Worm (Caenorhabditis elegans) whole organism, early embryonic: ENCODE results near the gene EEED8.13.

Experiments used
- B0310.2 ChIP-seq: sonication (generic microtip); optimal IDR thresholded peaks from 2 replicates; lab custom pipeline; 2016; ENCODE audit warnings: mild to moderate bottlenecking, missing genetic modification characterization, missing compliant biosample characterization
- F13C5.2 ChIP-seq: sonication (generic microtip); optimal IDR thresholded peaks from 2 replicates; lab custom pipeline; 2017; ENCODE audit warnings: mild to moderate bottlenecking, missing genetic modification characterization, inconsistent platforms, missing compliant biosample characterization
- aly-1 ChIP-seq: sonication (generic microtip); optimal IDR thresholded peaks from 2 replicates; lab custom pipeline; 2016; ENCODE audit warnings: missing genetic modification characterization, missing compliant biosample characterization
- ama-1 ChIP-seq: fragments of 150-350 bp; optimal IDR thresholded peaks from 2 replicates; lab custom pipeline; 2014
- ceh-13 ChIP-seq: fragments of 200-800 bp; sonication (Bioruptor generic); optimal IDR thresholded peaks from 2 replicates; lab custom pipeline; 2018; ENCODE audit warnings: mild to moderate bottlenecking, missing genetic modification characterization, missing compliant biosample characterization
- ceh-36 ChIP-seq: sonication (generic microtip); optimal IDR thresholded peaks from 2 replicates; lab custom pipeline; 2016; ENCODE audit warnings: missing genetic modification characterization, inconsistent platforms, missing compliant biosample characterization
- ets-7 ChIP-seq: sonication (generic microtip); optimal IDR thresholded peaks from 2 replicates; lab custom pipeline; 2016; ENCODE audit warnings: missing genotype, missing genetic modification characterization, missing compliant biosample characterization
- flt-1 ChIP-seq: fragments of 200-800 bp; sonication (Bioruptor generic); IDR thresholded peaks from 2 replicates; pipeline ENCODE4 v1.3.6; 2022; ENCODE audit warnings: missing genetic modification characterization, missing compliant biosample characterization
- hmbx-1 ChIP-seq: sonication (generic microtip); optimal IDR thresholded peaks from 2 replicates; lab custom pipeline; 2016; ENCODE audit warnings: mild to moderate bottlenecking, missing genetic modification characterization, missing compliant biosample characterization
- hmg-4 ChIP-seq: fragments of 200-800 bp; sonication (Bioruptor generic); optimal IDR thresholded peaks from 2 replicates; lab custom pipeline; 2018; ENCODE audit warnings: mild to moderate bottlenecking, missing genetic modification characterization, missing compliant biosample characterization
- hnd-1 ChIP-seq: sonication (generic microtip); optimal IDR thresholded peaks from 2 replicates; lab custom pipeline; 2016; ENCODE audit warnings: missing genetic modification characterization, missing compliant biosample characterization
- pes-1 ChIP-seq: fragments of 200-800 bp; sonication (Bioruptor generic); IDR thresholded peaks from 2 replicates; pipeline ENCODE4 v1.3.6; 2022; ENCODE audit warnings: missing genetic modification reagents, missing genetic modification characterization, missing compliant biosample characterization
- scrt-1 ChIP-seq: fragments of 200-800 bp; sonication (Bioruptor generic); IDR thresholded peaks from 2 replicates; pipeline ENCODE4 v1.3.6; 2022; ENCODE audit warnings: missing genetic modification characterization, missing compliant biosample characterization
- sea-1 ChIP-seq: fragments of 200-800 bp; sonication (Bioruptor generic); conservative IDR thresholded peaks from 2 replicates; pipeline ENCODE4 v1.3.6; 2022; ENCODE audit warnings: missing genetic modification characterization, missing compliant biosample characterization
- tbx-11 ChIP-seq: fragments of 200-800 bp; sonication (Bioruptor generic); IDR thresholded peaks from 2 replicates; pipeline ENCODE4 v1.3.6; 2022; ENCODE audit warnings: missing genetic modification characterization, missing compliant biosample characterization
- tbx-37 ChIP-seq: fragments of 200-800 bp; sonication (Bioruptor generic); conservative IDR thresholded peaks from 2 replicates; pipeline ENCODE4 v1.3.6; 2022; ENCODE audit warnings: missing genetic modification reagents, missing genetic modification characterization, missing compliant biosample characterization
- tra-4 ChIP-seq: sonication (generic microtip); optimal IDR thresholded peaks from 2 replicates; lab custom pipeline; 2017; ENCODE audit warnings: missing genetic modification characterization, missing compliant biosample characterization

EEED8.13 gene

DNA sequence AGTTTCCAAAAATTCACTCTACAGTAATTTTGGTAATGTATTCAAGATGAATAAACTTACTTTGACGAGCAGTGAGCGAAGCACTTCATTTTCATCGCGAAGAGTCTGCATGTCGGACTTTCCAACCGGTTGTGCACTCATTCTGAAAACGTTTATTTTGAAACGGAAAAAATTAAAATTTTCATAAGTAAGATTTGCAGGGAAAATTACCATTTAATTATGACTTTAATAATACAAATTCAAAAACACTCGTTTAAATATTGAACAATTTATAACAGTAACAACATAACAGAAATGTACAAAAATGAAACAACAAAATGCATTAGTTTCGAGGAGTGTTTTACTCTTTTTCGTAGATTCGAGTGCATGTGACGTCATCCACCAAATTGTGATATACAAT is at the start of gene EEED8.13, which contains the start of gene EEED8.18:
EEED8.13 (minus strand) TSS at position 101 of the 400 bp plus-strand sequence.
EEED8.18 (minus strand) TSS at position 144 of the 400 bp plus-strand sequence.
- TF ChIP-seq tbx-37 (GFP tag; lab: Robert Waterston, UW): no peak
- no peak for TF ChIP-seq F13C5.2 (tag; lab: Kevin White, UChicago)
- no peak for TF ChIP-seq pes-1 (GFP tag; lab: Robert Waterston, UW)
- TF ChIP-seq ceh-36 (tag; lab: Kevin White, UChicago): no peak
- TF ChIP-seq ets-7 (tag; lab: Kevin White, UChicago): no peak
- no peak for TF ChIP-seq sea-1
- TF ChIP-seq aly-1 (tag; lab: Kevin White, UChicago): no peak
- TF ChIP-seq scrt-1 (GFP tag; lab: Robert Waterston, UW): no peak
- no peak for TF ChIP-seq hmg-4 (GFP tag; lab: Kevin White, UChicago)
- no peak for TF ChIP-seq ceh-13 (GFP tag; lab: Kevin White, UChicago)
- TF ChIP-seq ama-1 (lab: Kevin White, UChicago): no peak

DNA sequence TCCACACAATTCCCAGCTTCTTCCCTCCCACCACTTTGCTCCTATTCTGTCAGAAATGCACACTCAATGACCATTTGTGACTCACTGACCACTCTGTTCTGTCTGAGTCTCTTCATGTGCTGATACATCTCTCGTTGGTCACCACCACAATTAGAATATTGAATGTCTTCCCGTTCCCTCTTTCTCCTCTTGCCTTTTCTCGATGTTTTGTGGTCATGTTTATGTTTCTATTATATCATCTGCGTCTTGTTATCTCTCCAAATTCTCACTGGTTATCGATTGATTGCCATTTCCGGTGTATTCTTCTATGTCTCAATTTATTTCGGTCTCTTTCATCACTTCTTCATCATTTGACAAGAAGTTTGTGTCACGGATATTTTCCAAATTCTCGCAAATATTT is 48.5 kb upstream of the EEED8.13 start:
- no peak for TF ChIP-seq tbx-11 (GFP tag; lab: Robert Waterston, UW)
- TF ChIP-seq B0310.2 (tag; lab: Kevin White, UChicago): no peak
- TF ChIP-seq ama-1 (lab: Kevin White, UChicago): no peak
- TF ChIP-seq ceh-36 (tag; lab: Kevin White, UChicago): no peak
- TF ChIP-seq aly-1 (tag; lab: Kevin White, UChicago): no peak
- no peak for TF ChIP-seq hnd-1 (tag; lab: Kevin White, UChicago)

DNA sequence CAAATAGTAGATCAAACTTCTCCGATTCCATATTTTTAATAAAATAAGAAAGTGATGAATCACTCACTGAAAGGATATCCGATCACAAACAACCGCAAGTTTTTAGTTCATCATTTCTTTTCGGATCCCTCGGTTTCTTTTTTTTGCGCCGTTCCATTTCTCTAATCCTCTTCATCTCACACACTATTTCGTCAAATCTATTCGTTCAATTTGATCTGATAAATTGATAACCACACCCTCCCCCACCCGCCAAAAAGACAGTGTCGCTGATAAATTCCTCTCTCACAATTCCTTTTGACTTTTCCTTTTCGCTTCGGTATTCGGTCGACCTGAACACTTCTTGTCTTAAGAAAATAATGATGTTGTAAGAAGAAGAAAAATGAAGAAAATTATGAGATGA is 47.2 kb upstream of the EEED8.13 start:
- TF ChIP-seq ceh-36 (tag; lab: Kevin White, UChicago): no peak
- TF ChIP-seq hnd-1 (tag; lab: Kevin White, UChicago): no peak
- no peak for TF ChIP-seq F13C5.2 (tag; lab: Kevin White, UChicago)
- TF ChIP-seq hmg-4 (GFP tag; lab: Kevin White, UChicago): no peak
- TF ChIP-seq B0310.2 (tag; lab: Kevin White, UChicago): no peak
- no peak for TF ChIP-seq ama-1 (lab: Kevin White, UChicago)
- TF ChIP-seq ceh-13 (GFP tag; lab: Kevin White, UChicago): no peak
- no peak for TF ChIP-seq tbx-37 (GFP tag; lab: Robert Waterston, UW)
- no peak for TF ChIP-seq scrt-1 (GFP tag; lab: Robert Waterston, UW)
- TF ChIP-seq aly-1 (tag; lab: Kevin White, UChicago): no peak
- TF ChIP-seq tbx-11 (GFP tag; lab: Robert Waterston, UW): no peak
- TF ChIP-seq flt-1 (GFP tag; lab: Robert Waterston, UW): no peak
- no peak for TF ChIP-seq pes-1 (GFP tag; lab: Robert Waterston, UW)
- no peak for TF ChIP-seq ets-7 (tag; lab: Kevin White, UChicago)
- TF ChIP-seq hmbx-1 (tag; lab: Kevin White, UChicago): no peak
- no peak for TF ChIP-seq tra-4 (tag; lab: Kevin White, UChicago)
- TF ChIP-seq sea-1: no peak

DNA sequence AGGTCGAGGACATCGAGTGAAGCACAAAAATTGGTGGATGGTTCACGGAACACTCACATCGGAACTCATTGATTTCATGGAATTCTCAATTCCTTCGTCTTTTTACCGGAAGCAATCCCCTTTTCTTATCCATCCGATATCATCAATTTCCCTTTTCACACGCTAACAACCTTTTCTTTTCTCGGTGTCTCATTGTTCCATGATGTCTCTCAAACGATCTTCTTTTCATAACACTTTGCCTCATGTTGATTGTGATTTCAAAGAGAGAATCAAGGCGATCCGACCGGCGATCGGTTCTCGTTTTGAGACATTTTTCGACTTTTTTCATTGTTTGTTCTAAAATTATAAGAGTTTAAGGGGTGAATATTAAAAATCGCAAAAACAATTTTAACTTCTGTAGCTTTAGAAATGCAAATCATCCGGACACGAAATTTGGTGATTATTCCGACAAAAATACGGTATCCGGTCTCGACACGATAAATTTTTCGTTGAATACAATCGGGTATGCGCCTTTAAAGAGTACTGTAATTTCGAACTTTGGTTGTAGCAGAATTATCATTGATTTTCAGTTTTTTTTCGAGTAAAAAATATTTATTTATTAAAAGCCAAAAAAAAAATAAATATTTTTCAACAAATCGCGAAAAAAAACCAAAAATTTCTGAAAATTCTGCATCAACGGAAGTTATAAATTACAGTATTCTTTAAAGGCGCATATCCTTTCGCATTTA is 46.5 kb upstream of the EEED8.13 start:
- TF ChIP-seq hnd-1 (tag; lab: Kevin White, UChicago) (no peak), ama-1 (lab: Kevin White, UChicago) (no peak), hmg-4 (GFP tag; lab: Kevin White, UChicago) (no peak), B0310.2 (tag; lab: Kevin White, UChicago) (no peak), ceh-36 (tag; lab: Kevin White, UChicago) (no peak), tbx-37 (GFP tag; lab: Robert Waterston, UW) (no peak)

DNA sequence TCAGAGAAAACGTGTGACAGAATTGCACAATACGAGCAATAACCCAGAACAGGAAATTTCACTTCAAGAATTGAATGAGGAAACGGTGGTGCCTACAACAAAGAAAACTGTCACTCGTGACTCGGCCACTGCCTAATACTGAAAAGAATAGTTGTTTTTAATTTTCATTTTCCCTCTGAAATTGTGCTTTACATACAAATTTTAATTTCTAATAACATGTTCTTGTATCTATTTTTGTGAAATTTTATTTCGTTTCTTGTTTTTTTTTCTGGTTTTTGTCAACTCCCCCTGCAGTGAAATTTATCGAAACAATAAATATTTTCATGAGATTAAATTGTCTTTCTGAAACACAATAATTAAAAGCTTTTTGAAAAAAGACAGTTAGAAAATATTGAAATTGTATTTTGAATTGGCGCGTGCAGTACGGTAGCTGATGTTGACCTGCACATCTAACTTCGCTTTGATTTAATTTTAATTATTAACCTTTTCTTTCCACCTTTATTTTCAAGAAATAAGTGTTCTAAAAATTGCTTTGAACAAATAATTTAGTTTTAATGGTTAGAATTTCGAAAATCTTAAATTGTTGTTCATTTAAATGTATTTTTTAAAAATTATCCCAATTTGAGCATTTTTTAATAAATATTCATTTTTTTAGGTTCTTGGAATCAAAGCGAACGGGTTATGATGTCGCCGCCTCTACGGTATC is 43.4 kb upstream of the EEED8.13 start, which contains the start of gene daz-1:
daz-1 (plus strand) TSS at position 656 of the 706 bp plus-strand sequence.
- no peak for TF ChIP-seq sea-1
- no peak for TF ChIP-seq ceh-36 (tag; lab: Kevin White, UChicago)
- TF ChIP-seq ceh-13 (GFP tag; lab: Kevin White, UChicago): no peak
- TF ChIP-seq pes-1 (GFP tag; lab: Robert Waterston, UW): no peak

DNA sequence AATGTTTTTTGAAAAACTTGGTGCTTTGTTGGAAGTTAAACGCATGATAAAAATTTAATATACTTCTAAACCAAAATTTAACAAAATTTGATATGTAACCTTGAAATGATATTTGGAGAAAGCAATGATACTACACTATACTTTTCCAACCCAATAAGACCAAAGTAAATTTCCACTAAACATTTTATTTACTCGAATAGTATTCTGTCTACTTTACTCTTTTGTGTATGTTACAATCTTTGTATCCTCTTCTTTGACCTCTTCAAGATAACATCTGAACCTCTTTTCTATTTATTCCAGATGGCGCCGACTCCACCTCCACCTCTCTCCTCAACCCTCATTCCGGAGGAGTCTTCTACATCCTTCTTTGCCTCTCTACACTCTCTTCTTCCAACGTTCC is 41.2 kb upstream of the EEED8.13 start, which contains the start of gene dhs-5:
dhs-5 (plus strand) TSS at position 301 of the 400 bp plus-strand sequence.
- TF ChIP-seq ceh-36 (tag; lab: Kevin White, UChicago): no peak
- no peak for TF ChIP-seq hmg-4 (GFP tag; lab: Kevin White, UChicago)
- no peak for TF ChIP-seq pes-1 (GFP tag; lab: Robert Waterston, UW)
- no peak for TF ChIP-seq ama-1 (lab: Kevin White, UChicago)
- no peak for TF ChIP-seq tbx-11 (GFP tag; lab: Robert Waterston, UW)
- no peak for TF ChIP-seq hnd-1 (tag; lab: Kevin White, UChicago)
- TF ChIP-seq F13C5.2 (tag; lab: Kevin White, UChicago): no peak
- TF ChIP-seq flt-1 (GFP tag; lab: Robert Waterston, UW): no peak
- no peak for TF ChIP-seq hmbx-1 (tag; lab: Kevin White, UChicago)
- no peak for TF ChIP-seq tbx-37 (GFP tag; lab: Robert Waterston, UW)
- no peak for TF ChIP-seq ceh-13 (GFP tag; lab: Kevin White, UChicago)
- no peak for TF ChIP-seq sea-1
- TF ChIP-seq ets-7 (tag; lab: Kevin White, UChicago): no peak
- no peak for TF ChIP-seq scrt-1 (GFP tag; lab: Robert Waterston, UW)
- no peak for TF ChIP-seq tra-4 (tag; lab: Kevin White, UChicago)
- no peak for TF ChIP-seq B0310.2 (tag; lab: Kevin White, UChicago)
- TF ChIP-seq aly-1 (tag; lab: Kevin White, UChicago): no peak
